Worm (Caenorhabditis elegans) whole organism, L3 larva: ENCODE results near the gene C44H9.6.

Source experiments
- R02D3.7 ChIP-seq: fragments of 150-350 bp; optimal IDR thresholded peaks from 2 replicates; lab custom pipeline; 2014; ENCODE audit warnings: missing biosample characterization, missing genetic modification characterization
- ZK546.5 ChIP-seq: sonication (generic microtip); optimal IDR thresholded peaks from 2 replicates; lab custom pipeline; 2017; ENCODE audit warnings: missing biosample characterization, missing genetic modification characterization
- aly-2 ChIP-seq: fragments of 150-350 bp; optimal IDR thresholded peaks from 2 replicates; lab custom pipeline; 2014; ENCODE audit warnings: missing biosample characterization, missing genetic modification characterization
- ama-1 ChIP-seq: fragments of 150-350 bp; optimal IDR thresholded peaks from 2 replicates; lab custom pipeline; 2018
- ceh-16 ChIP-seq: sonication (generic microtip); optimal IDR thresholded peaks from 2 replicates; lab custom pipeline; 2017; ENCODE audit warnings: missing biosample characterization, missing genetic modification characterization
- ceh-28 ChIP-seq: fragments of 150-350 bp; optimal IDR thresholded peaks from 2 replicates; lab custom pipeline; 2014; ENCODE audit warnings: missing biosample characterization, missing genetic modification reagents, missing genetic modification characterization
- ceh-82 ChIP-seq: fragments of 150-350 bp; optimal IDR thresholded peaks from 2 replicates; lab custom pipeline; 2014; ENCODE audit warnings: missing biosample characterization, missing genetic modification characterization
- ceh-9 ChIP-seq: sonication (generic microtip); optimal IDR thresholded peaks from 2 replicates; lab custom pipeline; 2018; ENCODE audit warnings: missing biosample characterization, missing genetic modification characterization
- daf-12 ChIP-seq: fragments of 150-350 bp; optimal IDR thresholded peaks from 2 replicates; lab custom pipeline; 2014; ENCODE audit warnings: missing biosample characterization, missing genetic modification reagents, missing genetic modification characterization
- egl-27 ChIP-seq: sonication (generic microtip); optimal IDR thresholded peaks from 4 replicates; lab custom pipeline; 2017; ENCODE audit warnings: missing biosample characterization, missing genetic modification reagents, missing genetic modification characterization
- egl-5 ChIP-seq: fragments of 150-350 bp; optimal IDR thresholded peaks from 2 replicates; lab custom pipeline; 2017; ENCODE audit warnings: missing biosample characterization, missing genetic modification reagents, missing genetic modification characterization, inconsistent platforms
- elt-1 ChIP-seq: fragments of 150-350 bp; optimal IDR thresholded peaks from 2 replicates; lab custom pipeline; 2014; ENCODE audit warnings: missing biosample characterization, missing genetic modification characterization
- elt-2 ChIP-seq: sonication (generic microtip); optimal IDR thresholded peaks from 2 replicates; lab custom pipeline; 2016; ENCODE audit warnings: missing genetic modification reagents, mild to moderate bottlenecking, missing genetic modification characterization, missing compliant biosample characterization
- elt-3 ChIP-seq, 3 experiments: fragments of 150-350 bp in 1 of 3; sonication (generic microtip) in 2 of 3; optimal IDR thresholded peaks; 2 replicates in 2 of 3; 4 replicates in 1 of 3; lab custom pipeline; 2014 to 2017; ENCODE audit warnings: missing biosample characterization in 3 of 3, missing genetic modification characterization in 3 of 3
- eor-1 ChIP-seq, 2 experiments: fragments of 150-350 bp; optimal IDR thresholded peaks; 2 replicates each; lab custom pipeline; 2014 to 2018; ENCODE audit warnings: missing biosample characterization in 2 of 2, missing genetic modification characterization in 2 of 2
- fkh-10 ChIP-seq: sonication (generic microtip); optimal IDR thresholded peaks from 2 replicates; lab custom pipeline; 2017; ENCODE audit warnings: missing biosample characterization, missing genetic modification reagents, missing genetic modification characterization
- fkh-2 ChIP-seq: fragments of 150-350 bp; optimal IDR thresholded peaks from 2 replicates; lab custom pipeline; 2014; ENCODE audit warnings: missing biosample characterization, missing genetic modification reagents, missing genetic modification characterization
- fos-1 ChIP-seq: fragments of 150-350 bp; optimal IDR thresholded peaks from 2 replicates; lab custom pipeline; 2014; ENCODE audit warnings: missing biosample characterization, missing genetic modification characterization
- hmg-11 ChIP-seq: sonication (generic microtip); optimal IDR thresholded peaks from 2 replicates; lab custom pipeline; 2016; ENCODE audit warnings: missing genetic modification characterization, missing compliant biosample characterization
- jun-1 ChIP-seq: fragments of 150-350 bp; optimal IDR thresholded peaks from 2 replicates; lab custom pipeline; 2014; ENCODE audit warnings: missing biosample characterization, missing genetic modification reagents, missing genetic modification characterization
- lin-15B ChIP-seq: fragments of 150-350 bp; optimal IDR thresholded peaks from 2 replicates; lab custom pipeline; 2014; ENCODE audit warnings: missing biosample characterization, missing genetic modification characterization
- lin-39 ChIP-seq: fragments of 150-350 bp; optimal IDR thresholded peaks from 2 replicates; lab custom pipeline; 2018; ENCODE audit warnings: missing biosample characterization, missing genetic modification reagents, missing genetic modification characterization
- lsy-12 ChIP-seq: sonication (generic microtip); optimal IDR thresholded peaks from 2 replicates; lab custom pipeline; 2016; ENCODE audit warnings: mild to moderate bottlenecking, missing genetic modification characterization, missing compliant biosample characterization
- mdl-1 ChIP-seq: fragments of 150-350 bp; optimal IDR thresholded peaks from 2 replicates; lab custom pipeline; 2014; ENCODE audit warnings: missing biosample characterization, missing genetic modification characterization
- mml-1 ChIP-seq: fragments of 150-350 bp; sonication (generic microtip); optimal IDR thresholded peaks from 3 replicates; lab custom pipeline; 2014; ENCODE audit warnings: missing biosample characterization, missing genetic modification characterization
- nfya-1 ChIP-seq: sonication (generic microtip); optimal IDR thresholded peaks from 2 replicates; lab custom pipeline; 2017; ENCODE audit warnings: missing genetic modification characterization, mild to moderate bottlenecking, missing compliant biosample characterization, antibody characterized with exemption, moderate library complexity; ENCODE audit not compliant: insufficient read depth
- nhr-11 ChIP-seq: fragments of 150-350 bp; optimal IDR thresholded peaks from 2 replicates; lab custom pipeline; 2014; ENCODE audit warnings: missing biosample characterization, missing genetic modification characterization
- nhr-12 ChIP-seq: fragments of 150-350 bp; optimal IDR thresholded peaks from 2 replicates; lab custom pipeline; 2014; ENCODE audit warnings: missing biosample characterization, missing genetic modification characterization
- nhr-23 ChIP-seq: fragments of 150-350 bp; optimal IDR thresholded peaks from 2 replicates; lab custom pipeline; 2014; ENCODE audit warnings: missing biosample characterization, missing genetic modification reagents, missing genetic modification characterization
- nhr-237 ChIP-seq: fragments of 150-350 bp; optimal IDR thresholded peaks from 2 replicates; lab custom pipeline; 2014; ENCODE audit warnings: missing biosample characterization, missing genetic modification characterization
- nhr-25 ChIP-seq: sonication (generic microtip); optimal IDR thresholded peaks from 2 replicates; lab custom pipeline; 2017; ENCODE audit warnings: missing biosample characterization, missing genetic modification characterization
- nhr-28 ChIP-seq: fragments of 150-350 bp; optimal IDR thresholded peaks from 2 replicates; lab custom pipeline; 2014; ENCODE audit warnings: missing biosample characterization, missing genetic modification characterization
- nhr-43 ChIP-seq: sonication (generic microtip); optimal IDR thresholded peaks from 2 replicates; lab custom pipeline; 2016; ENCODE audit warnings: mild to moderate bottlenecking, missing genetic modification characterization, missing compliant biosample characterization; ENCODE audit not compliant: poor library complexity, severe bottlenecking
- nhr-67 ChIP-seq: fragments of 150-350 bp; optimal IDR thresholded peaks from 2 replicates; lab custom pipeline; 2014; ENCODE audit warnings: missing biosample characterization, missing genetic modification characterization
- nhr-76 ChIP-seq: fragments of 150-350 bp; sonication (generic microtip); optimal IDR thresholded peaks from 5 replicates; lab custom pipeline; 2014; ENCODE audit warnings: missing biosample characterization, missing genetic modification characterization
- nhr-77 ChIP-seq: fragments of 150-350 bp; optimal IDR thresholded peaks from 2 replicates; lab custom pipeline; 2014; ENCODE audit warnings: missing biosample characterization, missing genetic modification characterization
- pha-4 ChIP-seq: fragments of 150-350 bp; optimal IDR thresholded peaks from 2 replicates; lab custom pipeline; 2014; ENCODE audit warnings: missing biosample characterization, missing genetic modification reagents, missing genetic modification characterization
- pqm-1 ChIP-seq: fragments of 150-350 bp; optimal IDR thresholded peaks from 2 replicates; lab custom pipeline; 2017; ENCODE audit warnings: missing biosample characterization, missing genetic modification characterization, inconsistent platforms
- sea-2 ChIP-seq: fragments of 150-350 bp; sonication (generic microtip); optimal IDR thresholded peaks from 4 replicates; lab custom pipeline; 2014; ENCODE audit warnings: missing biosample characterization, missing genetic modification reagents, missing genetic modification characterization
- skn-1 ChIP-seq: fragments of 150-350 bp; optimal IDR thresholded peaks from 2 replicates; lab custom pipeline; 2014; ENCODE audit warnings: missing biosample characterization, missing genetic modification characterization
- snpc-4 ChIP-seq: fragments of 150-350 bp; optimal IDR thresholded peaks from 2 replicates; lab custom pipeline; 2014; ENCODE audit warnings: missing biosample characterization, missing genetic modification characterization
- tbx-2 ChIP-seq: sonication (generic microtip); optimal IDR thresholded peaks from 2 replicates; lab custom pipeline; 2016; ENCODE audit warnings: mild to moderate bottlenecking, missing genetic modification characterization, missing compliant biosample characterization
- unc-39 ChIP-seq: sonication (generic microtip); optimal IDR thresholded peaks from 4 replicates; lab custom pipeline; 2017; ENCODE audit warnings: missing biosample characterization, missing genetic modification characterization
- unc-62 ChIP-seq: fragments of 150-350 bp; sonication (generic microtip); optimal IDR thresholded peaks from 4 replicates; lab custom pipeline; 2014; ENCODE audit warnings: missing biosample characterization, missing genetic modification reagents, missing genetic modification characterization
- zag-1 ChIP-seq: fragments of 150-350 bp; optimal IDR thresholded peaks from 2 replicates; lab custom pipeline; 2014; ENCODE audit warnings: missing biosample characterization, missing genetic modification characterization
- ztf-11 ChIP-seq: fragments of 150-350 bp; optimal IDR thresholded peaks from 2 replicates; lab custom pipeline; 2014; ENCODE audit warnings: missing biosample characterization, missing genetic modification characterization
- ztf-4 ChIP-seq: fragments of 150-350 bp; optimal IDR thresholded peaks from 2 replicates; lab custom pipeline; 2014; ENCODE audit warnings: missing biosample characterization, missing genetic modification characterization

Gene C44H9.6

DNA sequence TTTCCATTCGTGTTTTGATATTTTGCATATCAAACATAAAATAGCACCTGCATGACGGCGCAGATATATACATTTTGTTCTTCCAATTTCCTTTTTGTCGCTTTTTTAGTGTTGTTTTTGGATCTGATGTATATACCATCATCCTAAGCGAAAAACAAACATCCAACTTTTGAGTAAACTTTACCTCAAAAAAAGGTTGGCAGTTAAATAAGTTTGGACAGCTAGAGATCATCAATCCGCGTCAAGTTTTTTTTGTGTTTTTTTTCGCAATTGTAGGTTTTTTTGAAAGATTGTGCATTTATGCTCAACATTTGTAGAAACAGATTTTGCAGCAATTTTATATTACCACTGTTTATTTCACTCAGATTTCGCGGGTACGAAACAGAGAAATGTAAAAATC is 26.6 kb upstream of the C44H9.6 start, which contains the start of gene bus-19:
TSS of gene bus-19 (plus strand) at position 301 of the 400 bp plus-strand sequence.
- TF ChIP-seq ama-1 (lab: Kevin White, UChicago) (no peak), ztf-11 (tag; lab: Kevin White, UChicago) (no peak), pha-4 (peak; percentile 41)

- no peak for TF ChIP-seq mml-1 (tag; lab: Kevin White, UChicago)
- peak; percentile 85 for TF ChIP-seq pha-4
- TF ChIP-seq, all 47 proteins: peak for 1
Observed at ce11 chrV:12870740-12871139, 25.6 kb upstream of the C44H9.6 start.

DNA sequence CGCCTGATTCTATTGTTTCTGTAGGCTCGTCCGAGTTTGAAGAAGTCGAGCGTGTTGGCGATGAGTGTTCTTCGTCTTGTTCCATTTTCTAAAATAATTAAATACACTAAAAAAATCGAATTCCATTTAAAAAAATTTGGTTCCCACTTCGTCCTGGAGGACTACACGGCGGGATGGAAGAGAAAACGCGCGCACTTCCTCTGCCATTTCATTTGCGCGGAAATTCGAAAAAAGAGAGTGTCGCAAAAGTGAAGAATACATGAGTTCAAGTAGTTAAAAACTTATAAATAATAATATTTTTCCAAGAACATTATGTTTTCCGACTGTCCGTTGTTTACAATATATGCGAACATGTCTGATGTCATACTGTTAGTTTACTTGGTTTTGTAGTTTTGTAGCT is 24.8 kb upstream of the C44H9.6 start, which contains the start of gene T07F10.3:
TSS of gene T07F10.3 (minus strand) at position 98 of the 400 bp plus-strand sequence.
- TF ChIP-seq zag-1, result no peak
- TF ChIP-seq egl-27, result no peak
- TF ChIP-seq nhr-77 (tag; lab: Kevin White, UChicago), result no peak
- TF ChIP-seq nhr-28 (tag; lab: Kevin White, UChicago), result no peak
- TF ChIP-seq daf-12 (tag; lab: Kevin White, UChicago), result no peak
- peak; percentile 57 for TF ChIP-seq elt-2 (tag; lab: Kevin White, UChicago)
- no peak for TF ChIP-seq mdl-1 (tag; lab: Kevin White, UChicago)
- TF ChIP-seq mml-1 (tag; lab: Kevin White, UChicago), result no peak
- peak; percentile 97 for TF ChIP-seq nhr-43 (tag; lab: Kevin White, UChicago)
- no peak for TF ChIP-seq ZK546.5
- no peak for TF ChIP-seq ceh-16
- no peak for TF ChIP-seq snpc-4 (tag; lab: Kevin White, UChicago)
- TF ChIP-seq pha-4, result peak; percentile 94
- no peak for TF ChIP-seq ama-1 (lab: Kevin White, UChicago)
- peak; percentile 43 for TF ChIP-seq tbx-2 (tag; lab: Kevin White, UChicago)
- TF ChIP-seq lin-39 (tag; lab: Kevin White, UChicago), result peak; percentile 18
- TF ChIP-seq lin-15B, result peak; percentile 84
- no peak for TF ChIP-seq fkh-2 (tag; lab: Kevin White, UChicago)
- TF ChIP-seq R02D3.7 (tag; lab: Kevin White, UChicago), result peak; percentile 74
- TF ChIP-seq nhr-11 (tag; lab: Kevin White, UChicago), result no peak
- TF ChIP-seq hmg-11, result peak; percentile 66
- TF ChIP-seq lsy-12 (tag; lab: Kevin White, UChicago), result peak; percentile 89
- peak; percentile 57 for TF ChIP-seq pqm-1 (tag; lab: Kevin White, UChicago)
- no peak for TF ChIP-seq egl-5 (tag; lab: Kevin White, UChicago)
- peak; percentile 31 for TF ChIP-seq ceh-28 (tag; lab: Kevin White, UChicago)
- peak; percentile 74 for TF ChIP-seq nhr-25
- TF ChIP-seq aly-2 (tag; lab: Kevin White, UChicago), result no peak
- no peak for TF ChIP-seq ztf-11 (tag; lab: Kevin White, UChicago)
- no peak for TF ChIP-seq elt-3 (tag; optimal IDR thresholded peaks at IDR 0.05; lab: Kevin White, UChicago)
- peak; percentile 85 for TF ChIP-seq nfya-1 (tag; lab: Kevin White, UChicago)
- TF ChIP-seq jun-1, result peak; percentile 22
- no peak for TF ChIP-seq sea-2 (GFP tag; lab: Kevin White, UChicago)
- TF ChIP-seq nhr-76 (tag; lab: Kevin White, UChicago), result no peak
- no peak for TF ChIP-seq ztf-4 (tag; lab: Kevin White, UChicago)
- TF ChIP-seq nhr-237, result no peak
- TF ChIP-seq eor-1 (tag; optimal IDR thresholded peaks at IDR 0.05; lab: Kevin White, UChicago), result no peak
- TF ChIP-seq elt-1 (tag; lab: Kevin White, UChicago), result no peak
- no peak for TF ChIP-seq nhr-12 (tag; lab: Kevin White, UChicago)
- peak; percentile 60 for TF ChIP-seq ceh-82 (tag; lab: Kevin White, UChicago)
- TF ChIP-seq unc-39, result no peak
- no peak for TF ChIP-seq fkh-10 (GFP tag; lab: Kevin White, UChicago)
- TF ChIP-seq nhr-67 (tag; lab: Kevin White, UChicago), result no peak
- no peak for TF ChIP-seq fos-1 (tag; lab: Kevin White, UChicago)
- TF ChIP-seq skn-1 (tag; lab: Kevin White, UChicago), result no peak
- peak; percentile 94 for TF ChIP-seq nhr-23
- TF ChIP-seq ceh-9 (tag; lab: Kevin White, UChicago), result no peak
- TF ChIP-seq unc-62, result no peak
